Worm (Caenorhabditis elegans): Measurements from ENCODE around the gene klf-3.
"Not testable (repeated sequence)": the region's sequence is repeated elsewhere in the genome, so short reads cannot be mapped to it uniquely, and the experiment has no call there.

Gene klf-3

DNA sequence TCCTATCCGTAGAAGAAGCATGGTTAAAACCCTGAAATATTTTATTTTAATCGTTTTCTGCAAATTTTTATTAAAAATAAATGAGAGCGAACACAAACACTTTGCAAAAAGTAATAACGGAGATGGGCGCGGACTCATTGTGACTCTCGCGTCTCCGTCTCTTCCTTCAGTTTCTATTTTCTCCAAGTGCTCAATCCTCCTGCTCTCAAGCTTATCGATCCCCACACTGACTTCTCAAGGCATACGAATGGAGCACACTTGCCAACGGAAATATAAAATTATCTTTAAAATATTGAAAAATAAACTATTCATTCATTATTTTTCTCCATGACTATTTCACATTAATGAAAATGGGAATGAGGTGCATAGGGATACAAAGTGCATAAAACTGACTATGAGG, 18.6 kb upstream of the klf-3 start, which contains the start of gene dnj-8:
dnj-8 (minus strand) TSS at position 31 of the 400 bp plus-strand sequence.
- TF ChIP-seq W03F9.2 (tag; optimal IDR thresholded peaks at IDR 0.05) (no peak), dao-5 (tag; optimal IDR thresholded peaks at IDR 0.05) (no peak), him-1 (tag; optimal IDR thresholded peaks at IDR 0.05) (no peak)

ce11 chrII:6600973-6601372, 15.7 kb upstream of the klf-3 start, which contains the start of gene vps-33.2:
Gene vps-33.2, plus strand, starts transcription at chrII:6601216.
- TF ChIP-seq dao-5 (tag; optimal IDR thresholded peaks at IDR 0.05) (no peak), him-1 (tag; optimal IDR thresholded peaks at IDR 0.05) (no peak), W03F9.2 (tag; optimal IDR thresholded peaks at IDR 0.05) (no peak)

DNA sequence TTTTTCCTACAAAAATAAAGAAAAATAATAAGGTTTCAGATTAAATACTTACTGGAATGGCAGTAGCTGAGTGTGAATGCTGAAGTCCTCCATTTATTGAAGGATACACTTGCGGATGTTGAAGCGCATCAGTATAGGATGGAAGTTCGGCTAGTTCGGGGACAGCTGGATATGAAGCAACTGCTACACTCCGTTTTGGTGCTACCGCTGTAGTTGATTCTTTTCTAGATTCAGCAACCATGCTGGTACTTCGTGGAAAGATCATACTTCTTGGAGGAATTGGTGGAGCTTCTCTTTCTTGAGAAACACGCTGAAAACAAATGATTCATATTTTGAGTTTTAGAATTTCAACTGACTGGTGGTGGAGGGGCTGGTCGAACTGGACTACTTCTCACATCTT, 8.1 kb upstream of the klf-3 start:
- TF ChIP-seq W03F9.2 (tag; optimal IDR thresholded peaks at IDR 0.05): no peak
- no peak for TF ChIP-seq him-1 (tag; optimal IDR thresholded peaks at IDR 0.05)

DNA sequence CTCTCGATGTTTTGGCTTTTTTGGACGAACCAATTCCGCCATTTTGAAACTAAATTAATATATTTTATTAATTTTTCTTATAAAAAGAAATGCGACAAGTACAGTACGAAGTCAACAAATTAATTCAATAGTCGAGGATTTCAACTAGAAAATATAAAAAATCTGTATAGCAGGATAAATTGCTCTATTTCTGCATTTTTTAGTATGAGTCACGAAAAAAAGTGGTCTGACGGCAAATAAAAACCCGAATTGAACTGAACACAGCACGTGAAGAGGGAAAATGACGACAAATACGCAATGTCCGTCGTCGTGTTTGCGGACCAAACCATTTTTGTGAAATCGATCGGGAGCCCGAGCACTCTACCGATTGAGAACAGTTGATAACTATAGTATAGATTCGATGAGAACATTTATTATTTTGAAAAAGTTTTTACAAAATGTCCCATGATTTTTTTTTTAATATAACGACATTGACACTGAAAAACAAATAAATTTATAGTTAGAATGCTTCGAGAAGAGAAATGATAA, 7.3 kb upstream of the klf-3 start, which contains the start of gene epg-5:
epg-5 (minus strand) TSS at position 51 of the 528 bp plus-strand sequence.
- TF ChIP-seq dao-5 (tag; optimal IDR thresholded peaks at IDR 0.05) (no peak), W03F9.2 (tag; optimal IDR thresholded peaks at IDR 0.05) (no peak), him-1 (tag; optimal IDR thresholded peaks at IDR 0.05) (no peak)

- TF ChIP-seq W03F9.2 (tag; optimal IDR thresholded peaks at IDR 0.05): no peak
- TF ChIP-seq him-1 (tag; optimal IDR thresholded peaks at IDR 0.05): no peak
- TF ChIP-seq dao-5 (tag; optimal IDR thresholded peaks at IDR 0.05): no peak
Observed at ce11 chrII:6610262-6610661, 6.4 kb upstream of the klf-3 start.

DNA sequence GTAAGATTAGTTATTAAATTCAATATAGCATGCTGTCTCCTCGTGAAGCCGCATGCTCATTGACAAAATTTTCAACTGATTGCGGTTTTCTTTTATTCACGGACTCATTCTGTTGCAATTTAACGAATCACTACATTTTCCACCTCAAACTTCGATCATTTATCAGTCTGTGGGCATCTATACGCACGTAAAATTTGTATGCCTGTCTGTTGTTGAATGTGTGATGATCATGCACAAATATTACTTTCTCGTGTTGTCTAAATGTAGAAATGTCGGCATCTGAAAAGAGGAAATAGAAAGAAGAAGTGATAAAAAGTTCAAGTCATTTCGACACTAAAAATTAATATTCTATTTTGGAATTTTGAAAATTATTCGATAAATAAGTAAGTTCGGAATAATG, 4.1 kb upstream of the klf-3 start:
- TF ChIP-seq him-1 (tag; optimal IDR thresholded peaks at IDR 0.05): no peak
- TF ChIP-seq dao-5 (tag; optimal IDR thresholded peaks at IDR 0.05): no peak
- no peak for TF ChIP-seq W03F9.2 (tag; optimal IDR thresholded peaks at IDR 0.05)

ce11 chrII:6614500-6614899, 2.2 kb upstream of the klf-3 start:
- TF ChIP-seq him-1 (tag; optimal IDR thresholded peaks at IDR 0.05) (no peak), dao-5 (tag; optimal IDR thresholded peaks at IDR 0.05) (no peak), W03F9.2 (tag; optimal IDR thresholded peaks at IDR 0.05) (no peak)

ce11 chrII:6615232-6616029, 1.2 kb upstream of the klf-3 start:
- TF ChIP-seq him-1 (tag; optimal IDR thresholded peaks at IDR 0.05) (no peak), W03F9.2 (tag; optimal IDR thresholded peaks at IDR 0.05) (no peak), dao-5 (tag; optimal IDR thresholded peaks at IDR 0.05) (no peak)

- no peak for TF ChIP-seq W03F9.2 (tag; optimal IDR thresholded peaks at IDR 0.05)
- TF ChIP-seq dao-5 (tag; optimal IDR thresholded peaks at IDR 0.05): no peak
- TF ChIP-seq him-1 (tag; optimal IDR thresholded peaks at IDR 0.05): no peak
Observed at ce11 chrII:6616135-6616534, 543 bp upstream of the klf-3 start.

- TF ChIP-seq him-1 (tag; optimal IDR thresholded peaks at IDR 0.05) (no peak), W03F9.2 (tag; optimal IDR thresholded peaks at IDR 0.05) (no peak), dao-5 (tag; optimal IDR thresholded peaks at IDR 0.05) (no peak)
Observed at ce11 chrII:6619007-6619406, 2.3 kb downstream of the klf-3 start.

DNA sequence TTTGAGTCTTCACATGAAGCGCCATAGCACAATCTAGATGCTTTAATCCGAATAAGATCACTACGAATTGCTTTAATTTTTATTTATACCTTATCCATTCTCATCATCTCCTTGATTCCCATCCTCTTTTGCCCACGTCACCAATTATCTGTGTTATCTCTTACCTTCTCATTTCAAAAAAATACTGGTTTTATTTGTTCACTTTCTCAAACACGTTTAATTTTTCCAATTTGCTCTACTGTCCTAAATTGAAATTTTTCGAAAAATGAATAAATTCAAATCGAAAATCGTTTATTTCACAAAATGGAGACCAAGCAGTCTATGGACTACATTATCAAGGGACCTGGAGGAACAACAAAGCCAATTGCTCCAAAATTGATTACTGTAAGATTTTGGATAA, 5.2 kb downstream of the klf-3 start, which contains the start of gene F54H5.3:
F54H5.3 (plus strand) TSS at position 301 of the 400 bp plus-strand sequence.
- TF ChIP-seq him-1 (tag; optimal IDR thresholded peaks at IDR 0.05): no peak
- TF ChIP-seq W03F9.2 (tag; optimal IDR thresholded peaks at IDR 0.05): no peak
- TF ChIP-seq dao-5 (tag; optimal IDR thresholded peaks at IDR 0.05): no peak

DNA sequence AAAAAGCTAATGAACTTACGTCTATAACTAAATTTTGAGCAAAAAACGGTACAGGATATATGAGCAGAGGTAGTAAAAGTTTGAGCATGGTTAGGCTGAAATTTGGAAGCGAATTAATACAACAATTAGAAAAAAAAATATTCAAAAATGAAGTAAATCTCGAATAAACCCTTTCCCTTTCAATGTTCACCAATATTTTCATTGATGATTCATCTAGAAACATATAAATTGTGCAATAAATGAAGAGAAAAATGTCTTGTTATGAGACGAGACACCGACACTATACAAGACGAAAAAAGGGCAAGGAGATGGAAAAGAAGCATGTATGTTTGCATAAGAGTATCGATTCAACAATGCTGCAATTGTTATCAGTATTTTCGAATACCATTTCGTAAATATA, 8.6 kb downstream of the klf-3 start, which contains the start of gene F54H5.14:
F54H5.14 (minus strand) TSS at position 101 of the 400 bp plus-strand sequence.
- TF ChIP-seq dao-5 (tag; optimal IDR thresholded peaks at IDR 0.05) (no peak), him-1 (tag; optimal IDR thresholded peaks at IDR 0.05) (no peak), W03F9.2 (tag; optimal IDR thresholded peaks at IDR 0.05) (no peak)

DNA sequence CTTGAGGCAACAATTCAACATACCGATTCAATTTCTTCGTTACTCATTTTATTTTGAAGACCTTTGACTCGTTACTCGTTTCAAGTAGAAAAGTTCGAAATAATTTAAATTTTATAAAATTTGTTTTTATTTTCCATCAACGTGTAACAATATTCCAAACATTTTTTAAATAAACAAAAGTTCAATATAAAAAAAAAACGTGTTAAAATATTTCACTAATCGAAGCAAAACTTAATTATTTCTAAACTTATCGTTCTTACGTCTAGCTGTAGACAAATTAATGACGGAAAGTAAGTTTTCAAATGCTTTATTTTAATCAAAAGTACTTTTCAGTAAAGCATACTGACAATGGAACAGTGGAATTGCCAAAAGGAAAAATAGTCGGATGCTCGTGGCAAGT, 10.5 kb downstream of the klf-3 start, which contains the start of the genes F54H5.5 and F54H5.2:
F54H5.5 (minus strand) TSS at position 101 of the 400 bp plus-strand sequence.
F54H5.2 (plus strand) TSS at position 303 of the 400 bp plus-strand sequence.
- TF ChIP-seq dao-5, him-1, W03F9.2 (tag; optimal IDR thresholded peaks at IDR 0.05): not testable (repeated sequence)

DNA sequence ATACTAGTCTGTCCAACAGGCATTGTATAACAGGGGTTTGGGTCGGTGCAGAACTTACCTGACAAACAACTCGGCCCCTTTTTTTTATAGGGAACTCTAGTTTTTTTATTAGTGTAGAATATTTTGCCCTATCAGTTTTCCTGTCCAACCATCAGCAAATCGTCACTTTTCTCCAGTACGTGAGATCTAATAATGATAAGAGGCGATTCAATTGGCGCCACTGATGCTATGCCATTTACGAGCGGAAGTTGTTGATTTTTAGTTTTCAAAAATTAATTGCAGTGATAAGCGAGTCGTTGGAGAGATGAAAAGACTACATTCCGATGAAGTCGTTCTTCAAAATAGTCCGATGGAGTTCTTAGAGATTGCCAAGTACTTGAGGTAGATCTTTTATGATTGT, 11.7 kb downstream of the klf-3 start:
- TF ChIP-seq him-1 (tag; optimal IDR thresholded peaks at IDR 0.05) (no peak), W03F9.2 (tag; optimal IDR thresholded peaks at IDR 0.05) (no peak), dao-5 (tag; optimal IDR thresholded peaks at IDR 0.05) (no peak)

Data from whole organism, L4/young adult.